Fruit fly (Drosophila melanogaster): ENCODE results near the gene CG6118.
A peak's percentile ranks its signal among the peaks of the same experiment; 100 is the strongest.

Gene CG6118

DNA sequence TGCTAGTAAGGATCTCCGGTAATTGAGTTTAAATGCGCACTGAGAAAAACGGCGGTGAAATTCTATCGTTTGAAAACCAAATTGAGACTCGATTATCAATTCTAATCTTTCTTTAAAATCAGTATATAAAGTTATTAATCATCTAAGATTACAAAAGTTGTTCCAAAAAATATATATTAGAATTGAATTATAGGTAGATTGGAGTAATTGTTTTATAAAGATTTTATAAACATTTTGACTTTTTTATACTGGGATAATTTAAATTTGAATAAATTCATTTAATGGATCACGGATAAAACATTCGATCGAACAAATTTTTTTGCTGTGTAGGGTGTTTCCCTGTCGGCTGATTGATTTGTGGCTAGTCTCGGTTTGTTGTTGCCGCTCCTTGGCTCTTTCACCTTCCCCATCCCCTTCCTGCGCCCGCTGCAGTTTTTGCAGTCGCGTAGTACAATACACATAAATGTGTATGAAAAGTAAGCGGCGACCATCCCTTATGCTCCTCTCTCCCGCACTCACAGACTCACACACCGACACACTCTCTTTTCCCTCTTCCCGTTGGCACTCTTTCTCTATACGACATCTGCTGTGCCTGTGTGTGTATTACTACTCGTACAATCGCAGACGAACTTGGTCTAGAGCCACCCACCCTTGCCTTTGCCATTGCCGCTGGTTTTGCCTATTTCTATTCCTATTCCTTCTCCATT, 15.6 kb downstream of the CG6118 start (continued):
- TF ChIP-seq dmrt99B (tag; optimal IDR thresholded peaks at IDR 0.05) (peak; percentile 82), BEAF-32 (GFP tag; optimal IDR thresholded peaks at IDR 0.05) (no peak), zf30C (GFP tag; optimal IDR thresholded peaks at IDR 0.05) (peak; percentile 94), CG13296 (GFP tag; optimal IDR thresholded peaks at IDR 0.05) (peak; percentile 46), CG12942 (GFP tag; optimal IDR thresholded peaks at IDR 0.05) (peak; percentile 46), CG8478 (optimal IDR thresholded peaks at IDR 0.05) (no peak), mam (GFP tag; optimal IDR thresholded peaks at IDR 0.05) (no peak), CG2875 (GFP tag; optimal IDR thresholded peaks at IDR 0.05) (peak; percentile 56), Ets65A (GFP tag) (peak; percentile 90), pros (GFP tag; optimal IDR thresholded peaks at IDR 0.05) (peak; percentile 96), tup (GFP tag; optimal IDR thresholded peaks at IDR 0.05) (no peak), CG18599 (GFP tag; optimal IDR thresholded peaks at IDR 0.05) (peak; percentile 71), CG12659 (GFP tag; optimal IDR thresholded peaks at IDR 0.05) (peak; percentile 74), run (tag; optimal IDR thresholded peaks at IDR 0.05) (peak; percentile 67), oc (tag; optimal IDR thresholded peaks at IDR 0.05) (no peak), cg (GFP tag; optimal IDR thresholded peaks at IDR 0.05) (peak; percentile 79), CG4360 (GFP tag; IDR thresholded peaks at IDR 0.05) (peak; percentile 83), CG4282 (GFP tag; optimal IDR thresholded peaks at IDR 0.05) (no peak), chinmo (GFP tag; IDR thresholded peaks at IDR 0.05; ENCODE audit: partially characterized antibody) (peak; percentile 75; the same call in 3 of the 4 replicates), CG11085 (GFP tag; IDR thresholded peaks at IDR 0.05) (no peak), D19B (GFP tag; optimal IDR thresholded peaks at IDR 0.05) (no peak), nerfin-2 (GFP tag; IDR thresholded peaks at IDR 0.05; ENCODE audit: partially characterized antibody) (no peak), B-H1 (GFP tag; IDR thresholded peaks at IDR 0.05) (no peak), CG4820 (GFP tag; optimal IDR thresholded peaks at IDR 0.05) (peak; percentile 66), CG10147 (GFP tag; optimal IDR thresholded peaks at IDR 0.05) (peak; percentile 48), CG17612 (GFP tag; IDR thresholded peaks at IDR 0.05) (no peak), NK7.1 (GFP tag; optimal IDR thresholded peaks at IDR 0.05) (no peak), CG18476 (GFP tag; optimal IDR thresholded peaks at IDR 0.05) (peak; percentile 43), CG4730 (GFP tag; IDR thresholded peaks at IDR 0.05) (no peak), HmgD (GFP tag; optimal IDR thresholded peaks at IDR 0.05) (no peak), CG17186 (GFP tag; optimal IDR thresholded peaks at IDR 0.05) (no peak), D (optimal IDR thresholded peaks at IDR 0.05) (no peak), D (GFP tag; optimal IDR thresholded peaks at IDR 0.05) (peak; percentile 79), yki (optimal IDR thresholded peaks at IDR 0.05) (peak; percentile 16), CG4854 (GFP tag; optimal IDR thresholded peaks at IDR 0.05) (no peak), nerfin-1 (tag; optimal IDR thresholded peaks at IDR 0.05) (peak; percentile 24), rib (GFP tag; IDR thresholded peaks at IDR 0.05) (0 out of 2 replicates have a peak, but pooled peaks have one; percentile 19), Taf1 (GFP tag; IDR thresholded peaks at IDR 0.05) (no peak), Doc2 (GFP tag; IDR thresholded peaks at IDR 0.05) (no peak), hbn (GFP tag; IDR thresholded peaks at IDR 0.05; ENCODE audit: partially characterized antibody) (no peak), CG12236 (GFP tag; optimal IDR thresholded peaks at IDR 0.05) (no peak), lilli (GFP tag; optimal IDR thresholded peaks at IDR 0.05) (peak; percentile 58), Sox102F (GFP tag; optimal IDR thresholded peaks at IDR 0.05) (peak; percentile 77), vvl (GFP tag; IDR thresholded peaks at IDR 0.05) (no peak), crc (GFP tag; optimal IDR thresholded peaks at IDR 0.05) (no peak), Dref (GFP tag; IDR thresholded peaks at IDR 0.05) (no peak), seq (GFP tag; IDR thresholded peaks at IDR 0.05) (peak; percentile 75), tgo (GFP tag; IDR thresholded peaks at IDR 0.05) (peak; percentile 32; the same call in 2 of the 3 replicates), CG13894 (tag; optimal IDR thresholded peaks at IDR 0.05) (no peak), CG5180 (GFP tag; optimal IDR thresholded peaks at IDR 0.05) (peak; percentile 31)

Measured in whole organism, embryonic.